Fruit fly (Drosophila melanogaster): ENCODE measurements around the gene nSMase.

dm6 chr3L:3266306-3266705 lies 47.4 kb downstream of the nSMase start:
- TF ChIP-seq CG34406 (GFP tag; optimal IDR thresholded peaks at IDR 0.05) (no peak), Smox (GFP tag; optimal IDR thresholded peaks at IDR 0.05) (no peak), Gug (GFP tag; IDR thresholded peaks at IDR 0.05) (no peak), dac (GFP tag; optimal IDR thresholded peaks at IDR 0.05) (no peak), CG3919 (GFP tag; optimal IDR thresholded peaks at IDR 0.05) (no peak), CG11762 (GFP tag; optimal IDR thresholded peaks at IDR 0.05; ENCODE audit: insufficient read depth) (no peak), CG16779 (tag; optimal IDR thresholded peaks at IDR 0.05) (no peak)

Data from whole organism, prepupa.